Worm (Caenorhabditis elegans) whole organism, young adult: ENCODE measurements around the gene amt-2.

ENCODE experiments used
- F49E8.2 ChIP-seq: sonication (generic microtip); optimal IDR thresholded peaks from 3 replicates; lab custom pipeline; 2017; ENCODE audit warnings: missing genetic modification characterization, mild to moderate bottlenecking, missing compliant biosample characterization, antibody characterized with exemption, moderate library complexity; ENCODE audit not compliant: insufficient read depth
- K11D2.4 ChIP-seq: fragments of 200-800 bp; sonication (Bioruptor generic); IDR thresholded peaks from 2 replicates; pipeline ENCODE4 v1.3.6; 2022; ENCODE audit warnings: missing genetic modification reagents, missing genetic modification characterization, missing compliant biosample characterization
- T07F8.4 ChIP-seq: sonication (generic microtip); optimal IDR thresholded peaks from 2 replicates; lab custom pipeline; 2016; ENCODE audit warnings: mild to moderate bottlenecking, missing genetic modification characterization, moderate library complexity, missing compliant biosample characterization
- Y56A3A.18 ChIP-seq: fragments of 200-800 bp; sonication (Bioruptor generic); IDR thresholded peaks from 2 replicates; pipeline ENCODE4 v1.3.6; 2022; ENCODE audit warnings: missing genetic modification reagents, missing genetic modification characterization, missing compliant biosample characterization
- akir-1 ChIP-seq: fragments of 200-800 bp; sonication (Bioruptor generic); optimal IDR thresholded peaks from 2 replicates; lab custom pipeline; 2018; ENCODE audit warnings: mild to moderate bottlenecking, missing genetic modification characterization, moderate library complexity, missing compliant biosample characterization
- ama-1 ChIP-seq, 3 experiments: fragments of 150-350 bp in 1 of 3; sonication (generic microtip) in 2 of 3; optimal IDR thresholded peaks; 2 replicates each; lab custom pipeline; 2014 to 2018; ENCODE audit warnings: missing biosample characterization in 2 of 3, missing genetic modification characterization in 2 of 3, missing genetic modification reagents in 2 of 3
- atf-7 ChIP-seq: sonication (generic microtip); optimal IDR thresholded peaks from 2 replicates; lab custom pipeline; 2017; ENCODE audit warnings: mild to moderate bottlenecking, missing genetic modification characterization, missing compliant biosample characterization
- attf-5 ChIP-seq: fragments of 200-800 bp; sonication (Bioruptor generic); optimal IDR thresholded peaks from 2 replicates; lab custom pipeline; 2018; ENCODE audit warnings: mild to moderate bottlenecking, missing genetic modification characterization, missing compliant biosample characterization
- ccch-3 ChIP-seq: fragments of 200-800 bp; sonication (Bioruptor generic); optimal IDR thresholded peaks from 2 replicates; lab custom pipeline; 2018; ENCODE audit warnings: mild to moderate bottlenecking, missing genetic modification characterization, missing compliant biosample characterization
- cebp-1 ChIP-seq, 2 experiments: fragments of 200-800 bp in 1 of 2; sonication (Bioruptor generic) in 1 of 2; sonication (generic microtip) in 1 of 2; IDR thresholded peaks in 1 of 2; optimal IDR thresholded peaks in 1 of 2; 2 replicates each; pipeline versions ENCODE4 v1.3.6 to Lab custom; 2017 to 2022; ENCODE audit warnings: missing compliant biosample characterization in 2 of 2, missing genetic modification characterization in 2 of 2, mild to moderate bottlenecking in 1 of 2, missing genetic modification reagents in 1 of 2, moderate library complexity in 1 of 2
- cebp-2 ChIP-seq: fragments of 200-800 bp; sonication (Bioruptor generic); IDR thresholded peaks from 2 replicates; pipeline ENCODE4 v1.3.6; 2022; ENCODE audit warnings: missing genetic modification characterization, missing compliant biosample characterization
- ceh-27 ChIP-seq: fragments of 200-800 bp; sonication (Bioruptor generic); optimal IDR thresholded peaks from 2 replicates; lab custom pipeline; 2018; ENCODE audit warnings: mild to moderate bottlenecking, missing genetic modification characterization, moderate library complexity, missing compliant biosample characterization
- dox-1 ChIP-seq: fragments of 200-800 bp; sonication (Bioruptor generic); IDR thresholded peaks from 2 replicates; pipeline ENCODE4 v1.3.6; 2022; ENCODE audit warnings: missing genetic modification reagents, missing genetic modification characterization, missing compliant biosample characterization
- efl-1 ChIP-seq: fragments of 150-350 bp; optimal IDR thresholded peaks from 2 replicates; lab custom pipeline; 2014; ENCODE audit warnings: missing biosample characterization, missing genetic modification reagents, missing genetic modification characterization
- egrh-3 ChIP-seq: fragments of 200-800 bp; sonication (Bioruptor generic); IDR thresholded peaks from 2 replicates; pipeline ENCODE4 v1.3.6; 2022; ENCODE audit warnings: missing genetic modification reagents, missing genetic modification characterization, missing compliant biosample characterization
- hlh-26 ChIP-seq: fragments of 200-800 bp; sonication (Bioruptor generic); conservative IDR thresholded peaks from 2 replicates; pipeline ENCODE4 v1.3.6; 2022; ENCODE audit warnings: missing genetic modification reagents, missing genetic modification characterization, missing compliant biosample characterization
- lag-1 ChIP-seq: fragments of 200-800 bp; sonication (Bioruptor generic); IDR thresholded peaks from 2 replicates; pipeline ENCODE4 v1.3.6; 2022; ENCODE audit warnings: missing genetic modification reagents, missing genetic modification characterization, missing compliant biosample characterization
- let-526 ChIP-seq: fragments of 200-800 bp; sonication (Bioruptor generic); IDR thresholded peaks from 2 replicates; pipeline ENCODE4 v1.3.6; 2022; ENCODE audit warnings: missing genetic modification reagents, missing genetic modification characterization, missing compliant biosample characterization
- lin-40 ChIP-seq: sonication (generic microtip); optimal IDR thresholded peaks from 2 replicates; lab custom pipeline; 2016; ENCODE audit warnings: missing genetic modification characterization, mild to moderate bottlenecking, missing compliant biosample characterization, missing genotype, missing genetic modification reagents
- lin-54 ChIP-seq: fragments of 200-800 bp; sonication (Bioruptor generic); optimal IDR thresholded peaks from 2 replicates; lab custom pipeline; 2018; ENCODE audit warnings: mild to moderate bottlenecking, missing genetic modification characterization, missing compliant biosample characterization
- lsl-1 ChIP-seq: fragments of 200-800 bp; sonication (Bioruptor generic); optimal IDR thresholded peaks from 2 replicates; lab custom pipeline; 2018; ENCODE audit warnings: mild to moderate bottlenecking, missing genetic modification characterization, moderate library complexity, missing compliant biosample characterization
- madf-6 ChIP-seq: fragments of 200-800 bp; sonication (Bioruptor generic); IDR thresholded peaks from 2 replicates; pipeline ENCODE4 v1.3.6; 2022; ENCODE audit warnings: missing genetic modification reagents, missing genetic modification characterization, missing compliant biosample characterization
- nhr-179 ChIP-seq: sonication (generic microtip); optimal IDR thresholded peaks from 2 replicates; lab custom pipeline; 2016; ENCODE audit warnings: mild to moderate bottlenecking, missing genetic modification characterization, missing compliant biosample characterization
- nhr-27 ChIP-seq: fragments of 200-800 bp; sonication (Bioruptor generic); optimal IDR thresholded peaks from 2 replicates; lab custom pipeline; 2018; ENCODE audit warnings: mild to moderate bottlenecking, missing genetic modification characterization, moderate library complexity, missing compliant biosample characterization
- nhr-80 ChIP-seq: sonication (generic microtip); optimal IDR thresholded peaks from 2 replicates; lab custom pipeline; 2016; ENCODE audit warnings: missing genetic modification characterization, missing compliant biosample characterization
- nhr-90 ChIP-seq: sonication (generic microtip); optimal IDR thresholded peaks from 2 replicates; lab custom pipeline; 2016; ENCODE audit warnings: missing genotype, mild to moderate bottlenecking, missing genetic modification characterization, missing compliant biosample characterization
- pbrm-1 ChIP-seq: fragments of 200-800 bp; sonication (Bioruptor generic); IDR thresholded peaks from 2 replicates; pipeline ENCODE4 v1.3.6; 2022; ENCODE audit warnings: missing genetic modification reagents, missing genetic modification characterization, missing compliant biosample characterization
- repo-1 ChIP-seq: sonication (generic microtip); optimal IDR thresholded peaks from 2 replicates; lab custom pipeline; 2017; ENCODE audit warnings: mild to moderate bottlenecking, missing genetic modification characterization, missing compliant biosample characterization
- tbx-9 ChIP-seq: sonication (generic microtip); optimal IDR thresholded peaks from 2 replicates; lab custom pipeline; 2016; ENCODE audit warnings: borderline replicate concordance, missing genetic modification characterization, inconsistent platforms, missing compliant biosample characterization
- tlf-1 ChIP-seq: fragments of 200-800 bp; sonication (Bioruptor generic); optimal IDR thresholded peaks from 2 replicates; lab custom pipeline; 2018; ENCODE audit warnings: mild to moderate bottlenecking, missing genetic modification characterization, missing compliant biosample characterization
- xnd-1 ChIP-seq: sonication (generic microtip); optimal IDR thresholded peaks from 2 replicates; lab custom pipeline; 2016; ENCODE audit warnings: missing genotype, missing genetic modification reagents, missing genetic modification characterization, missing compliant biosample characterization
- zim-3 ChIP-seq: sonication (generic microtip); optimal IDR thresholded peaks from 2 replicates; lab custom pipeline; 2017; ENCODE audit warnings: mild to moderate bottlenecking, missing genetic modification characterization, moderate library complexity, missing compliant biosample characterization
- ztf-18 ChIP-seq: sonication (generic microtip); optimal IDR thresholded peaks from 2 replicates; lab custom pipeline; 2016; ENCODE audit warnings: missing genotype, mild to moderate bottlenecking, missing genetic modification characterization, missing compliant biosample characterization
- ztf-22 ChIP-seq: fragments of 200-800 bp; sonication (Bioruptor generic); optimal IDR thresholded peaks from 2 replicates; lab custom pipeline; 2018; ENCODE audit warnings: mild to moderate bottlenecking, missing genetic modification characterization, moderate library complexity, missing compliant biosample characterization
- ztf-25 ChIP-seq: fragments of 200-800 bp; sonication (Bioruptor generic); IDR thresholded peaks from 2 replicates; pipeline ENCODE4 v1.3.6; 2022; ENCODE audit warnings: missing genetic modification reagents, missing genetic modification characterization, missing compliant biosample characterization
- ztf-26 ChIP-seq: sonication (generic microtip); optimal IDR thresholded peaks from 2 replicates; lab custom pipeline; 2017; ENCODE audit warnings: missing genetic modification characterization, missing compliant biosample characterization
- ztf-3 ChIP-seq: fragments of 200-800 bp; sonication (Bioruptor generic); optimal IDR thresholded peaks from 2 replicates; lab custom pipeline; 2018; ENCODE audit warnings: mild to moderate bottlenecking, missing genetic modification characterization, missing compliant biosample characterization

amt-2 gene

ce11 chrIV:13077694-13078093, 35.5 kb downstream of the amt-2 start (continued):
- TF ChIP-seq cebp-1 (GFP tag; IDR thresholded peaks at IDR 0.05; lab: Robert Waterston, UW), result no peak
- TF ChIP-seq cebp-1 (tag; optimal IDR thresholded peaks at IDR 0.05; lab: Kevin White, UChicago), result no peak
- no peak for TF ChIP-seq hlh-26 (GFP tag; lab: Robert Waterston, UW)
- no peak for TF ChIP-seq ztf-22

- TF ChIP-seq akir-1 (GFP tag; lab: Kevin White, UChicago) (no peak), nhr-179 (tag; lab: Kevin White, UChicago) (no peak)
Observed at ce11 chrIV:13078342-13078741, 36.2 kb downstream of the amt-2 start.

- TF ChIP-seq nhr-27, result no peak
- no peak for TF ChIP-seq cebp-1 (GFP tag; IDR thresholded peaks at IDR 0.05; lab: Robert Waterston, UW)
- TF ChIP-seq cebp-1 (tag; optimal IDR thresholded peaks at IDR 0.05; lab: Kevin White, UChicago), result peak; percentile 24
- TF ChIP-seq ceh-27 (GFP tag; lab: Kevin White, UChicago), result peak; percentile 36
- TF ChIP-seq cebp-2 (GFP tag; lab: Robert Waterston, UW), result 0 out of 2 replicates have a peak, but pooled peaks have one; percentile 38
- peak; percentile 38 for TF ChIP-seq ztf-26 (tag; lab: Kevin White, UChicago)
- TF ChIP-seq, all 124 proteins: peak for 4
Observed at ce11 chrIV:13079119-13079518, 36.9 kb downstream of the amt-2 start, which contains the start of gene C39E9.8. C39E9.8 (plus strand) TSS chrIV:13079446.

- TF ChIP-seq pbrm-1 (no peak), ztf-25 (GFP tag; lab: Robert Waterston, UW) (no peak), nhr-179 (tag; lab: Kevin White, UChicago) (no peak), lsl-1 (GFP tag; lab: Kevin White, UChicago) (no peak), ceh-27 (GFP tag; lab: Kevin White, UChicago) (no peak), nhr-90 (no peak), ztf-18 (no peak), dox-1 (GFP tag; lab: Robert Waterston, UW) (no peak), ztf-3 (GFP tag; lab: Kevin White, UChicago) (no peak), egrh-3 (no peak), nhr-80 (tag; lab: Kevin White, UChicago) (no peak), F49E8.2 (tag; lab: Kevin White, UChicago) (no peak), Y56A3A.18 (GFP tag; lab: Robert Waterston, UW) (no peak), lin-40 (no peak)
Observed at ce11 chrIV:13080185-13080584, 38.0 kb downstream of the amt-2 start.

- TF ChIP-seq K11D2.4 (GFP tag; lab: Robert Waterston, UW), result no peak
- no peak for TF ChIP-seq lin-54 (GFP tag; lab: Kevin White, UChicago)
- no peak for TF ChIP-seq efl-1 (GFP tag; lab: Kevin White, UChicago)
- TF ChIP-seq tlf-1, result no peak
- no peak for TF ChIP-seq ztf-25 (GFP tag; lab: Robert Waterston, UW)
- no peak for TF ChIP-seq tbx-9
- peak; percentile 31 for TF ChIP-seq ama-1 (optimal IDR thresholded peaks at IDR 0.05; lab: Kevin White, UChicago)
- no peak for TF ChIP-seq ama-1 (GFP tag; optimal IDR thresholded peaks at IDR 0.05; lab: Kevin White, UChicago)
- no peak for TF ChIP-seq xnd-1 (tag; lab: Kevin White, UChicago)
- TF ChIP-seq atf-7 (tag; lab: Kevin White, UChicago), result no peak
- TF ChIP-seq let-526 (GFP tag; lab: Robert Waterston, UW), result no peak
- TF ChIP-seq zim-3, result no peak
- peak; percentile 40 for TF ChIP-seq repo-1
- 0 out of 2 replicates have a peak, but pooled peaks have one; percentile 6 for TF ChIP-seq madf-6
- TF ChIP-seq T07F8.4 (tag; lab: Kevin White, UChicago), result no peak
- no peak for TF ChIP-seq lag-1 (GFP tag; lab: Robert Waterston, UW)
- no peak for TF ChIP-seq lin-40
- no peak for TF ChIP-seq attf-5 (GFP tag; lab: Kevin White, UChicago)
- no peak for TF ChIP-seq ccch-3
Observed at ce11 chrIV:13080861-13081260, 38.7 kb downstream of the amt-2 start.
